Fruit fly (Drosophila melanogaster) whole organism, pupa: Measurements from ENCODE around the gene CG7182.

Experiments
- CG10348 ChIP-seq: fragments of 200-800 bp; sonication (Bioruptor generic); IDR thresholded peaks from 2 replicates; pipeline ENCODE4 v1.3.6; 2022; ENCODE audit warnings: missing biosample characterization, missing genetic modification characterization
- CG17806 ChIP-seq: fragments of 200-800 bp; sonication (Bioruptor generic); optimal IDR thresholded peaks from 2 replicates; lab custom pipeline; 2018; ENCODE audit warnings: missing biosample characterization, mild to moderate bottlenecking, missing genetic modification characterization, moderate library complexity
- CG34367 ChIP-seq: fragments of 200-800 bp; sonication (Bioruptor generic); optimal IDR thresholded peaks from 2 replicates; lab custom pipeline; 2018; ENCODE audit warnings: missing biosample characterization, mild to moderate bottlenecking, missing genetic modification characterization
- CG4496 ChIP-seq: fragments of 200-800 bp; sonication (Bioruptor generic); IDR thresholded peaks from 3 replicates; pipeline ENCODE4 v1.3.6; 2022; ENCODE audit warnings: missing biosample characterization, missing genetic modification characterization
- EcR ChIP-seq: fragments of 200-800 bp; sonication (Bioruptor generic); optimal IDR thresholded peaks from 3 replicates; lab custom pipeline; 2019; ENCODE audit warnings: missing biosample characterization, missing genetic modification characterization, mild to moderate bottlenecking, moderate library complexity, missing genetic modification reagents

DNA sequence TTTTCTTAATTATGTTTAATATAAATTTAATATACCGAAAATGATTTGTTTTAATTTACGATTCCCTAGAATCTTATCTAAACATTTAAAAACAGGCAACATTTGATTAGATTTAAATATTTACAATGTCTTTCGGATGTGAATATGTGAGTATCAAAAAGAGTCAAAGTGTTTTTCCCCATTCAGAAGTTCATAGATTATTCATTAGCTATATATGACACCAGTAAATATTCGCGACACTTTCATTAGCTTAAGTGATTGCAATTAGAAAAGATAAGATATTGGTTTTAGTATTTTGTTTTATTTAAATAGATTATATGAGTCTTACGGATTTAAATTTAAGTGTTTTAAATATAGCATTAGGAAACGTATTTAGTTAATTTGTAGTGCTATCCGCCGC is 48.0 kb upstream of the CG7182 start:
- no peak for TF ChIP-seq CG4496 (GFP tag; lab: Robert Waterston, UW)
- no peak for TF ChIP-seq CG34367 (tag; lab: Kevin White, UChicago)
- no peak for TF ChIP-seq CG10348
- no peak for TF ChIP-seq EcR (GFP tag; lab: Kevin White, UChicago)
- no peak for TF ChIP-seq CG17806 (tag; lab: Kevin White, UChicago)
